Fruit fly (Drosophila melanogaster): Measurements from ENCODE around the gene eEF1delta.

DNA sequence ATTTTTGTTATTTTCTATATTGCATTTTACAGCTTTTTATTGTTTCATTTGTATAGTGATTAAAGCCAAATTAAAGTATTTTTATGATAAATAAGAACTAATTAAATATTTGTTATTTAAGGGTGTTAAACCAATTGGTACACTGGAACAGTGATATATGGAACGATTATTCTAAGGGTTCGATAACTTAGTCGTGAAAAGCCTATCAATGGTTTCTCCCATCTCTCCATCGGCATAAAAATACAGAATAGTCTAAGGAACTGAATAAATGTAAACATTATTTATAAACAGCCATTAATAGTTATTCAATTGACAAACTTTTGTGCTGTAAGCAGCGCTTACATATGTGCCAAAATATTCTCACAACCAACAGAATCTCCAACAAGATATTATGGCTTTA lies 32.8 kb downstream of the eEF1delta start, which contains the start of gene Mob3:
- TF ChIP-seq CTCF (optimal IDR thresholded peaks at IDR 0.05) (no peak), CG8478 (optimal IDR thresholded peaks at IDR 0.05) (no peak)

Data from S2 (cell line).